Worm (Caenorhabditis elegans): Measurements from ENCODE around the gene F35H8.12.

The F35H8.12 gene

ce11 chrII:9597516-9598047, 45.9 kb downstream of the F35H8.12 start, which contains the start of gene mrpl-53:
mrpl-53 (plus strand) TSS chrII:9597622.
- no peak for TF ChIP-seq skn-1 (tag; optimal IDR thresholded peaks at IDR 0.05)
- no peak for TF ChIP-seq zag-1 (tag; optimal IDR thresholded peaks at IDR 0.05)
- no peak for TF ChIP-seq snpc-4 (tag; optimal IDR thresholded peaks at IDR 0.05)
- TF ChIP-seq pha-4 (tag; optimal IDR thresholded peaks at IDR 0.05), result no peak
- TF ChIP-seq sea-2 (GFP tag; optimal IDR thresholded peaks at IDR 0.05), result no peak
- no peak for TF ChIP-seq nhr-11 (tag; optimal IDR thresholded peaks at IDR 0.05)
- TF ChIP-seq nhr-23 (tag; optimal IDR thresholded peaks at IDR 0.05), result peak; percentile 16
- TF ChIP-seq nfya-1 (tag; optimal IDR thresholded peaks at IDR 0.05; ENCODE audit: insufficient read depth), result no peak

- TF ChIP-seq aly-2 (tag; optimal IDR thresholded peaks at IDR 0.05) (no peak), nhr-67 (tag; optimal IDR thresholded peaks at IDR 0.05) (no peak), nhr-43 (tag; optimal IDR thresholded peaks at IDR 0.05; ENCODE audit: poor library complexity, severe bottlenecking) (peak; percentile 0), lin-15B (tag; optimal IDR thresholded peaks at IDR 0.05) (no peak), pha-4 (tag; optimal IDR thresholded peaks at IDR 0.05) (peak; percentile 48), sea-2 (GFP tag; optimal IDR thresholded peaks at IDR 0.05) (no peak), pqm-1 (tag; optimal IDR thresholded peaks at IDR 0.05) (peak; percentile 91), fos-1 (tag; optimal IDR thresholded peaks at IDR 0.05) (no peak), daf-12 (tag; optimal IDR thresholded peaks at IDR 0.05) (no peak), ama-1 (optimal IDR thresholded peaks at IDR 0.05) (peak; percentile 66), elt-2 (tag; optimal IDR thresholded peaks at IDR 0.05) (peak; percentile 37)
Observed at ce11 chrII:9600022-9600722, 48.5 kb downstream of the F35H8.12 start.

ce11 chrII:9601069-9601468, 49.4 kb downstream of the F35H8.12 start:
- TF ChIP-seq skn-1 (tag; optimal IDR thresholded peaks at IDR 0.05) (peak; percentile 2), nhr-28 (tag; optimal IDR thresholded peaks at IDR 0.05) (no peak), ceh-28 (tag; optimal IDR thresholded peaks at IDR 0.05) (peak; percentile 24), pha-4 (tag; optimal IDR thresholded peaks at IDR 0.05) (peak; percentile 28), elt-1 (tag; optimal IDR thresholded peaks at IDR 0.05) (no peak), ama-1 (optimal IDR thresholded peaks at IDR 0.05) (peak; percentile 81), nhr-43 (tag; optimal IDR thresholded peaks at IDR 0.05; ENCODE audit: poor library complexity, severe bottlenecking) (peak; percentile 80), unc-62 (GFP tag; optimal IDR thresholded peaks at IDR 0.05) (peak; percentile 30), lsy-12 (tag; optimal IDR thresholded peaks at IDR 0.05) (peak; percentile 39), nhr-76 (tag; optimal IDR thresholded peaks at IDR 0.05) (no peak), nhr-23 (tag; optimal IDR thresholded peaks at IDR 0.05) (peak; percentile 91), nfya-1 (tag; optimal IDR thresholded peaks at IDR 0.05; ENCODE audit: insufficient read depth) (peak; percentile 53), ceh-82 (tag; optimal IDR thresholded peaks at IDR 0.05) (no peak), pqm-1 (tag; optimal IDR thresholded peaks at IDR 0.05) (peak; percentile 71), ceh-9 (tag; optimal IDR thresholded peaks at IDR 0.05) (no peak), tbx-2 (tag; optimal IDR thresholded peaks at IDR 0.05) (peak; percentile 33), nhr-11 (tag; optimal IDR thresholded peaks at IDR 0.05) (peak; percentile 71), elt-2 (tag; optimal IDR thresholded peaks at IDR 0.05) (peak; percentile 71), jun-1 (tag; optimal IDR thresholded peaks at IDR 0.05) (peak; percentile 70), eor-1 (tag; optimal IDR thresholded peaks at IDR 0.05) (no peak), hmg-11 (tag; optimal IDR thresholded peaks at IDR 0.05) (no peak), egl-5 (tag; optimal IDR thresholded peaks at IDR 0.05) (no peak), nhr-25 (tag; optimal IDR thresholded peaks at IDR 0.05) (peak; percentile 91), mdl-1 (tag; optimal IDR thresholded peaks at IDR 0.05) (peak; percentile 91), lin-39 (tag; optimal IDR thresholded peaks at IDR 0.05) (no peak)

- peak; percentile 16 for TF ChIP-seq pha-4 (tag; optimal IDR thresholded peaks at IDR 0.05)
- peak; percentile 77 for TF ChIP-seq nhr-23 (tag; optimal IDR thresholded peaks at IDR 0.05)
- TF ChIP-seq nfya-1 (tag; optimal IDR thresholded peaks at IDR 0.05; ENCODE audit: insufficient read depth), result peak; percentile 26
- no peak for TF ChIP-seq ZK546.5 (tag; optimal IDR thresholded peaks at IDR 0.05)
- peak; percentile 53 for TF ChIP-seq elt-2 (tag; optimal IDR thresholded peaks at IDR 0.05)
- peak; percentile 45 for TF ChIP-seq pqm-1 (tag; optimal IDR thresholded peaks at IDR 0.05)
- TF ChIP-seq mdl-1 (tag; optimal IDR thresholded peaks at IDR 0.05), result peak; percentile 40
- TF ChIP-seq nhr-25 (tag; optimal IDR thresholded peaks at IDR 0.05), result peak; percentile 69
- no peak for TF ChIP-seq aly-2 (tag; optimal IDR thresholded peaks at IDR 0.05)
- TF ChIP-seq elt-1 (tag; optimal IDR thresholded peaks at IDR 0.05), result peak; percentile 83
- TF ChIP-seq nhr-43 (tag; optimal IDR thresholded peaks at IDR 0.05; ENCODE audit: poor library complexity, severe bottlenecking), result peak; percentile 68
- no peak for TF ChIP-seq nhr-12 (tag; optimal IDR thresholded peaks at IDR 0.05)
- no peak for TF ChIP-seq daf-12 (tag; optimal IDR thresholded peaks at IDR 0.05)
- TF ChIP-seq nhr-11 (tag; optimal IDR thresholded peaks at IDR 0.05), result peak; percentile 79
- TF ChIP-seq nhr-28 (tag; optimal IDR thresholded peaks at IDR 0.05), result no peak
- no peak for TF ChIP-seq ztf-11 (tag; optimal IDR thresholded peaks at IDR 0.05)
- peak; percentile 77 for TF ChIP-seq ama-1 (optimal IDR thresholded peaks at IDR 0.05)
- TF ChIP-seq jun-1 (tag; optimal IDR thresholded peaks at IDR 0.05), result peak; percentile 41
- TF ChIP-seq lsy-12 (tag; optimal IDR thresholded peaks at IDR 0.05), result no peak
- no peak for TF ChIP-seq nhr-76 (tag; optimal IDR thresholded peaks at IDR 0.05)
- TF ChIP-seq ceh-82 (tag; optimal IDR thresholded peaks at IDR 0.05), result no peak
Observed at ce11 chrII:9601679-9602078, 50.0 kb downstream of the F35H8.12 start.
